In the genomic region with DNA sequence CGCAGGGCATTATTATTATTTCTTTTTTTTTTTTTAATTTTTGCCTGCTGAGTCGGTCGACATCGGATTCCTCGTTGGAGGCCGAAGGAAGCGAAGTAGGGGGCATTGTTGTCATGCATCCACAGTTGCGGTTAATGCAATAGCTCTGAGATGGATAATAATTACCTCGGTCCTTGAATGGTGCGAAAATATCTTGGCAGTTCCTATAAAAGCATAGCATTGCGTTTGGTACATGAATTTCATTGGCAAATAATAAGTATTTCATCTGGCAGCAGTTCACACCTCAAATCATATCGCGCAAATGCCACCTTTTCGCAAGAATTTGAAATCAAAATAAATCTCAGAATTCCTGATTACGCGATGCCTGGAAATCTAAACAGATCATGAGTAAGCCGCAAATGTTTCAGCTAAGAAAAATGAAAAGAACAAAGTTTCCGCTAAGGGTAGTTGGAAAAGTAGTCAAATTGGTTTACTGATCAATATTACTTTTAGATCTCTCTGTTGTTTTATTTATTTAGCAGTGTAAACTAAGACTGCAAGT, we compare ENCODE assay signal across 3 fruit fly cellular contexts.
TF ChIP-seq lines count a peak whose summit lies in the region.

No protein-coding gene starts in this region.

TF ChIP-seq in whole organism, prepupa, 60 proteins besides CTCF, POLR2A, EP300 and RAD21 (continues in another document):
- TF ChIP-seq CG6276 (GFP tag; optimal IDR thresholded peaks at IDR 0.05; lab: Kevin White, UChicago), result no peak
- TF ChIP-seq CG8319 (GFP tag; optimal IDR thresholded peaks at IDR 0.05; lab: Kevin White, UChicago), result no peak
- TF ChIP-seq OdsH (GFP tag; optimal IDR thresholded peaks at IDR 0.05; lab: Kevin White, UChicago), result peak; percentile 30
- peak; percentile 82 for TF ChIP-seq Eip78C (GFP tag; lab: Kevin White, UChicago)
- TF ChIP-seq CG11294 (GFP tag; IDR thresholded peaks at IDR 0.05; lab: Robert Waterston, UW), result no peak
- TF ChIP-seq lz (GFP tag; optimal IDR thresholded peaks at IDR 0.05; lab: Kevin White, UChicago), result peak; percentile 56
- TF ChIP-seq Sox102F (GFP tag; optimal IDR thresholded peaks at IDR 0.05; lab: Kevin White, UChicago), result peak; percentile 22
- TF ChIP-seq Ets96B (tag; optimal IDR thresholded peaks at IDR 0.05; lab: Kevin White, UChicago), result no peak
- no peak for TF ChIP-seq Hr4 (GFP tag; optimal IDR thresholded peaks at IDR 0.05; lab: Kevin White, UChicago)
- TF ChIP-seq CG8632 (GFP tag; optimal IDR thresholded peaks at IDR 0.05; lab: Kevin White, UChicago), result peak; percentile 15
- peak; percentile 81 for TF ChIP-seq svp (GFP tag; lab: Kevin White, UChicago)
- TF ChIP-seq CG7368 (GFP tag; optimal IDR thresholded peaks at IDR 0.05; lab: Kevin White, UChicago), result no peak
- no peak for TF ChIP-seq Lpt (GFP tag; optimal IDR thresholded peaks at IDR 0.05; lab: Kevin White, UChicago)
- no peak for TF ChIP-seq Blimp-1 (GFP tag; optimal IDR thresholded peaks at IDR 0.05; lab: Kevin White, UChicago)
- TF ChIP-seq CG6792 (GFP tag; optimal IDR thresholded peaks at IDR 0.05; lab: Kevin White, UChicago), result peak; percentile 31
- peak; percentile 33 for TF ChIP-seq CG34406 (GFP tag; optimal IDR thresholded peaks at IDR 0.05; lab: Kevin White, UChicago)
- peak; percentile 28 for TF ChIP-seq fd59A (GFP tag; optimal IDR thresholded peaks at IDR 0.05; lab: Kevin White, UChicago)
- no peak for TF ChIP-seq eg (GFP tag; IDR thresholded peaks at IDR 0.05; lab: Robert Waterston, UW)
- TF ChIP-seq Gug (GFP tag; IDR thresholded peaks at IDR 0.05; lab: Robert Waterston, UW), result no peak
- TF ChIP-seq spab (GFP tag; optimal IDR thresholded peaks at IDR 0.05; lab: Kevin White, UChicago), result peak; percentile 5
- no peak for TF ChIP-seq CG11762 (GFP tag; optimal IDR thresholded peaks at IDR 0.05; lab: Kevin White, UChicago; ENCODE audit: insufficient read depth)
- TF ChIP-seq CG10669 (GFP tag; optimal IDR thresholded peaks at IDR 0.05; lab: Kevin White, UChicago), result peak; percentile 12
- peak; percentile 33 for TF ChIP-seq topi (GFP tag; optimal IDR thresholded peaks at IDR 0.05; lab: Kevin White, UChicago)
- TF ChIP-seq Ets21C (GFP tag; optimal IDR thresholded peaks at IDR 0.05; lab: Kevin White, UChicago), result peak; percentile 31
- no peak for TF ChIP-seq CG8119 (GFP tag; IDR thresholded peaks at IDR 0.05; lab: Robert Waterston, UW)
- no peak for TF ChIP-seq Hr38 (GFP tag; optimal IDR thresholded peaks at IDR 0.05; lab: Kevin White, UChicago)
- peak; percentile 31 for TF ChIP-seq cyc (GFP tag; optimal IDR thresholded peaks at IDR 0.05; lab: Kevin White, UChicago)
- TF ChIP-seq net (GFP tag; optimal IDR thresholded peaks at IDR 0.05; lab: Kevin White, UChicago), result no peak
- peak; percentile 55 for TF ChIP-seq Eip75B (GFP tag; optimal IDR thresholded peaks at IDR 0.05; lab: Kevin White, UChicago)
- no peak for TF ChIP-seq vri (GFP tag; optimal IDR thresholded peaks at IDR 0.05; lab: Kevin White, UChicago)

TF ChIP-seq in whole organism, pupa, 21 proteins besides CTCF, POLR2A, EP300 and RAD21:
- peak; percentile 18 for TF ChIP-seq CG15710 (tag; optimal IDR thresholded peaks at IDR 0.05; lab: Kevin White, UChicago)
- TF ChIP-seq CG17806 (tag; optimal IDR thresholded peaks at IDR 0.05; lab: Kevin White, UChicago), result no peak
- peak; percentile 36 for TF ChIP-seq CG8159 (tag; optimal IDR thresholded peaks at IDR 0.05; lab: Kevin White, UChicago)
- TF ChIP-seq Pif1A (GFP tag; optimal IDR thresholded peaks at IDR 0.05; lab: Kevin White, UChicago), result no peak
- no peak for TF ChIP-seq Ets98B (GFP tag; IDR thresholded peaks at IDR 0.05; lab: Robert Waterston, UW)
- peak; percentile 30 for TF ChIP-seq Snoo (tag; optimal IDR thresholded peaks at IDR 0.05; lab: Kevin White, UChicago)
- no peak for TF ChIP-seq CG14655 (GFP tag; optimal IDR thresholded peaks at IDR 0.05; lab: Kevin White, UChicago)
- no peak for TF ChIP-seq CG8301 (tag; optimal IDR thresholded peaks at IDR 0.05; lab: Kevin White, UChicago)
- TF ChIP-seq CG34367 (tag; optimal IDR thresholded peaks at IDR 0.05; lab: Kevin White, UChicago), result no peak
- no peak for TF ChIP-seq D1 (tag; optimal IDR thresholded peaks at IDR 0.05; lab: Kevin White, UChicago)
- TF ChIP-seq CG10348 (GFP tag; IDR thresholded peaks at IDR 0.05; lab: Robert Waterston, UW), result no peak
- no peak for TF ChIP-seq CG13204 (GFP tag; optimal IDR thresholded peaks at IDR 0.05; lab: Kevin White, UChicago)
- no peak for TF ChIP-seq rn (GFP tag; IDR thresholded peaks at IDR 0.05; lab: Robert Waterston, UW)
- TF ChIP-seq CG32121 (GFP tag; IDR thresholded peaks at IDR 0.05; lab: Robert Waterston, UW), result no peak
- TF ChIP-seq CG9948 (tag; optimal IDR thresholded peaks at IDR 0.05; lab: Kevin White, UChicago), result peak; percentile 38
- no peak for TF ChIP-seq EcR (GFP tag; optimal IDR thresholded peaks at IDR 0.05; lab: Kevin White, UChicago)
- TF ChIP-seq gl (tag; optimal IDR thresholded peaks at IDR 0.05; lab: Kevin White, UChicago), result no peak

TF ChIP-seq in whole organism, wandering third instar larva, 38 proteins besides CTCF, POLR2A, EP300 and RAD21:
- TF ChIP-seq rgr (GFP tag; optimal IDR thresholded peaks at IDR 0.05; lab: Kevin White, UChicago) (no peak), ey (GFP tag; optimal IDR thresholded peaks at IDR 0.05; lab: Kevin White, UChicago) (peak; percentile 29), Dif (GFP tag; optimal IDR thresholded peaks at IDR 0.05; lab: Kevin White, UChicago; ENCODE audit: partially characterized antibody) (no peak), dmrt93B (GFP tag; optimal IDR thresholded peaks at IDR 0.05; lab: Kevin White, UChicago) (peak; percentile 9), Sp1 (GFP tag; optimal IDR thresholded peaks at IDR 0.05; lab: Kevin White, UChicago) (peak; percentile 10), woc (GFP tag; optimal IDR thresholded peaks at IDR 0.05; lab: Kevin White, UChicago) (peak; percentile 30), fru (GFP tag; optimal IDR thresholded peaks at IDR 0.05; lab: Kevin White, UChicago) (peak; percentile 9), foxo (GFP tag; optimal IDR thresholded peaks at IDR 0.05; lab: Kevin White, UChicago) (peak in 1 of 2 experiments; percentile 36)
TF ChIP-seq in whole organism, wandering third instar larva: peak in this region for 6.

Comparison
In these comparisons a context has a peak if more than half of its experiments do, and no peak if none do; other contexts are left out.
1. Of the 1 proteins assayed by ChIP-seq in both whole organism, prepupa and whole organism, wandering third instar larva: peak only in whole organism, prepupa: OdsH; only in whole organism, wandering third instar larva: none; in both: none; in neither: 0.